Worm (Caenorhabditis elegans): Measurements from ENCODE around the gene B0303.16.

- TF ChIP-seq nhr-11 (tag; optimal IDR thresholded peaks at IDR 0.05) (no peak), lin-39 (tag; optimal IDR thresholded peaks at IDR 0.05) (no peak)
Measured at ce11 chrIII:8745214-8745613, 40.3 kb downstream of the B0303.16 start.

Data from whole organism, L2 larva.